Fruit fly (Drosophila melanogaster): ENCODE measurements around the gene Mnt.

DNA sequence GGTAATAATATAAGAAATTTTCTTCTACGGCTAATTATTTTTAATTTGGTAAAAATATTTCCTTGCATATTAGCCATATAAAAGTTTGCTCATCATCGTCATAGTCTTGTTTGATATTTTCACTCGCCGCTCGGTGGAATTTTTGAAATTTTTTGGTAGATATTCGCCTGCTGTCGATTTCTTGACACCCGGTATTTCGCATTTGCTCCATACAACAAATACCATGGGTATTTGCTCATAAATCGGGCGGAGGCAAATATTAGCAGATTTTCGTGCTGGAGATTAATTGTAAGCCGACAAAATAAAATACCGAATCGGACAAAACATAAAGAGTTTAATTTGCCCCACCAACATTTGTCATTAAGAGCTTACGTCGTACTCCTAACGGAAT, 70.0 kb downstream of the Mnt start:
- TF ChIP-seq Snoo (tag; optimal IDR thresholded peaks at IDR 0.05) (no peak), CG8159 (tag; optimal IDR thresholded peaks at IDR 0.05) (no peak), Pif1B (GFP tag; optimal IDR thresholded peaks at IDR 0.05) (no peak), CG32121 (GFP tag; IDR thresholded peaks at IDR 0.05) (no peak), CG17806 (tag; optimal IDR thresholded peaks at IDR 0.05) (no peak), D1 (tag; optimal IDR thresholded peaks at IDR 0.05) (no peak), CG9948 (tag; optimal IDR thresholded peaks at IDR 0.05) (no peak), Pif1A (GFP tag; optimal IDR thresholded peaks at IDR 0.05) (no peak), EcR (GFP tag; optimal IDR thresholded peaks at IDR 0.05) (no peak), CG15710 (tag; optimal IDR thresholded peaks at IDR 0.05) (no peak), CG4496 (GFP tag; IDR thresholded peaks at IDR 0.05) (no peak), CG10348 (GFP tag; IDR thresholded peaks at IDR 0.05) (no peak), Ets98B (GFP tag; IDR thresholded peaks at IDR 0.05) (no peak)

Data from whole organism, pupa.